Worm (Caenorhabditis elegans) whole organism, late embryonic: ENCODE data around the gene sup-35.
A peak's percentile ranks its signal among the peaks of the same experiment; 100 is the strongest.

Experiments
- C08G9.2 ChIP-seq: sonication (generic microtip); optimal IDR thresholded peaks from 2 replicates; lab custom pipeline; 2016; ENCODE audit warnings: mild to moderate bottlenecking, missing genetic modification characterization, moderate library complexity, missing compliant biosample characterization
- K02D7.2 ChIP-seq: sonication (generic microtip); optimal IDR thresholded peaks from 2 replicates; lab custom pipeline; 2017; ENCODE audit warnings: mild to moderate bottlenecking, missing genetic modification characterization, missing compliant biosample characterization
- K09A11.1 ChIP-seq: sonication (generic microtip); optimal IDR thresholded peaks from 2 replicates; lab custom pipeline; 2017; ENCODE audit warnings: antibody characterized with exemption, mild to moderate bottlenecking, missing genetic modification characterization, missing compliant biosample characterization; ENCODE audit not compliant: insufficient read depth
- T23F11.4 ChIP-seq: fragments of 200-800 bp; sonication (Bioruptor generic); optimal IDR thresholded peaks from 2 replicates; lab custom pipeline; 2018; ENCODE audit warnings: mild to moderate bottlenecking, missing genetic modification characterization, missing compliant biosample characterization
- ahr-1 ChIP-seq: sonication (generic microtip); optimal IDR thresholded peaks from 2 replicates; lab custom pipeline; 2016; ENCODE audit warnings: missing genetic modification characterization, missing compliant biosample characterization
- ceh-14 ChIP-seq: sonication (generic microtip); optimal IDR thresholded peaks from 2 replicates; lab custom pipeline; 2016; ENCODE audit warnings: missing genotype, missing genetic modification characterization, missing compliant biosample characterization
- ceh-18 ChIP-seq: sonication (generic microtip); optimal IDR thresholded peaks from 2 replicates; lab custom pipeline; 2016; ENCODE audit warnings: missing genetic modification characterization, missing compliant biosample characterization
- ceh-19 ChIP-seq: fragments of 200-800 bp; sonication (Bioruptor generic); optimal IDR thresholded peaks from 2 replicates; lab custom pipeline; 2018; ENCODE audit warnings: mild to moderate bottlenecking, missing genetic modification characterization, missing compliant biosample characterization
- ceh-2 ChIP-seq: sonication (generic microtip); optimal IDR thresholded peaks from 2 replicates; lab custom pipeline; 2016; ENCODE audit warnings: missing genotype, missing genetic modification characterization, missing compliant biosample characterization
- ceh-22 ChIP-seq: sonication (generic microtip); optimal IDR thresholded peaks from 2 replicates; lab custom pipeline; 2017; ENCODE audit warnings: missing biosample characterization, missing genetic modification characterization
- ceh-24 ChIP-seq: sonication (generic microtip); optimal IDR thresholded peaks from 2 replicates; lab custom pipeline; 2016; ENCODE audit warnings: mild to moderate bottlenecking, missing genetic modification characterization, missing compliant biosample characterization
- ceh-34 ChIP-seq: sonication (generic microtip); optimal IDR thresholded peaks from 2 replicates; lab custom pipeline; 2016; ENCODE audit warnings: mild to moderate bottlenecking, missing genetic modification characterization, missing compliant biosample characterization
- ceh-48 ChIP-seq: sonication (generic microtip); optimal IDR thresholded peaks from 2 replicates; lab custom pipeline; 2016; ENCODE audit warnings: missing genetic modification characterization, inconsistent platforms, missing compliant biosample characterization
- ceh-6 ChIP-seq: fragments of 200-800 bp; sonication (Bioruptor generic); optimal IDR thresholded peaks from 2 replicates; lab custom pipeline; 2018; ENCODE audit warnings: mild to moderate bottlenecking, missing genetic modification characterization, missing compliant biosample characterization
- che-1 ChIP-seq: sonication (generic microtip); optimal IDR thresholded peaks from 2 replicates; lab custom pipeline; 2016; ENCODE audit warnings: mild to moderate bottlenecking, missing genetic modification characterization, missing compliant biosample characterization
- dmd-4 ChIP-seq: sonication (generic microtip); optimal IDR thresholded peaks from 2 replicates; lab custom pipeline; 2016; ENCODE audit warnings: borderline replicate concordance, missing genetic modification characterization, missing compliant biosample characterization
- dve-1 ChIP-seq: sonication (generic microtip); optimal IDR thresholded peaks from 2 replicates; lab custom pipeline; 2017; ENCODE audit warnings: antibody characterized with exemption, mild to moderate bottlenecking, missing genetic modification characterization, missing compliant biosample characterization
- elt-2 ChIP-seq: sonication (generic microtip); optimal IDR thresholded peaks from 2 replicates; lab custom pipeline; 2016; ENCODE audit warnings: missing genetic modification reagents, missing genetic modification characterization, missing compliant biosample characterization
- eyg-1 ChIP-seq: sonication (generic microtip); optimal IDR thresholded peaks from 2 replicates; lab custom pipeline; 2016; ENCODE audit warnings: missing genotype, missing genetic modification characterization, missing compliant biosample characterization
- fax-1 ChIP-seq: sonication (generic microtip); optimal IDR thresholded peaks from 2 replicates; lab custom pipeline; 2016; ENCODE audit warnings: missing genotype, missing genetic modification characterization, missing compliant biosample characterization
- fkh-10 ChIP-seq: fragments of 150-350 bp; optimal IDR thresholded peaks from 2 replicates; lab custom pipeline; 2014; ENCODE audit warnings: missing biosample characterization, missing genetic modification reagents, missing genetic modification characterization
- fkh-6 ChIP-seq: sonication (generic microtip); optimal IDR thresholded peaks from 2 replicates; lab custom pipeline; 2016; ENCODE audit warnings: missing genetic modification characterization, missing compliant biosample characterization
- gmeb-2 ChIP-seq: sonication (generic microtip); optimal IDR thresholded peaks from 2 replicates; lab custom pipeline; 2016; ENCODE audit warnings: missing genetic modification characterization, inconsistent platforms, missing compliant biosample characterization
- hlh-13 ChIP-seq: fragments of 200-800 bp; sonication (Bioruptor generic); optimal IDR thresholded peaks from 2 replicates; lab custom pipeline; 2018; ENCODE audit warnings: mild to moderate bottlenecking, missing genetic modification characterization, missing compliant biosample characterization
- hlh-6 ChIP-seq: sonication (generic microtip); optimal IDR thresholded peaks from 2 replicates; lab custom pipeline; 2016; ENCODE audit warnings: missing genotype, missing genetic modification characterization, missing compliant biosample characterization
- hlh-8 ChIP-seq: sonication (generic microtip); optimal IDR thresholded peaks from 2 replicates; lab custom pipeline; 2016; ENCODE audit warnings: missing genotype, missing genetic modification characterization, missing compliant biosample characterization
- lim-6 ChIP-seq: sonication (generic microtip); optimal IDR thresholded peaks from 2 replicates; lab custom pipeline; 2016; ENCODE audit warnings: missing genetic modification characterization, missing compliant biosample characterization
- madf-2 ChIP-seq: sonication (generic microtip); optimal IDR thresholded peaks from 2 replicates; lab custom pipeline; 2017; ENCODE audit warnings: missing genetic modification characterization, missing compliant biosample characterization
- mec-3 ChIP-seq: sonication (generic microtip); optimal IDR thresholded peaks from 2 replicates; lab custom pipeline; 2016; ENCODE audit warnings: borderline replicate concordance, missing genetic modification characterization, missing compliant biosample characterization
- nfya-1 ChIP-seq: sonication (generic microtip); optimal IDR thresholded peaks from 2 replicates; lab custom pipeline; 2017; ENCODE audit warnings: missing genetic modification characterization, mild to moderate bottlenecking, missing compliant biosample characterization, antibody characterized with exemption, moderate library complexity
- nhr-11 ChIP-seq: fragments of 150-350 bp; optimal IDR thresholded peaks from 2 replicates; lab custom pipeline; 2014; ENCODE audit warnings: missing biosample characterization, missing genetic modification characterization
- nhr-232 ChIP-seq: sonication (generic microtip); optimal IDR thresholded peaks from 2 replicates; lab custom pipeline; 2016; ENCODE audit warnings: missing genetic modification characterization, missing compliant biosample characterization
- npax-4 ChIP-seq: sonication (generic microtip); optimal IDR thresholded peaks from 2 replicates; lab custom pipeline; 2016; ENCODE audit warnings: missing genetic modification characterization, missing compliant biosample characterization
- pag-3 ChIP-seq: sonication (generic microtip); optimal IDR thresholded peaks from 2 replicates; lab custom pipeline; 2016; ENCODE audit warnings: missing compliant biosample characterization, missing genetic modification characterization, borderline replicate concordance
- pax-1 ChIP-seq: fragments of 150-350 bp; optimal IDR thresholded peaks from 2 replicates; lab custom pipeline; 2014; ENCODE audit warnings: missing biosample characterization, missing genetic modification characterization
- pros-1 ChIP-seq: fragments of 150-350 bp; optimal IDR thresholded peaks from 2 replicates; lab custom pipeline; 2014; ENCODE audit warnings: missing biosample characterization, missing genetic modification reagents, missing genetic modification characterization
- ref-2 ChIP-seq: sonication (generic microtip); optimal IDR thresholded peaks from 2 replicates; lab custom pipeline; 2016; ENCODE audit warnings: missing genetic modification characterization, missing compliant biosample characterization
- sox-4 ChIP-seq: sonication (generic microtip); optimal IDR thresholded peaks from 2 replicates; lab custom pipeline; 2017; ENCODE audit warnings: mild to moderate bottlenecking, missing genetic modification characterization, inconsistent platforms, missing compliant biosample characterization
- syd-9 ChIP-seq: sonication (generic microtip); optimal IDR thresholded peaks from 2 replicates; lab custom pipeline; 2016; ENCODE audit warnings: mild to moderate bottlenecking, missing genetic modification characterization, moderate library complexity, missing compliant biosample characterization
- tbx-2 ChIP-seq: sonication (generic microtip); optimal IDR thresholded peaks from 2 replicates; lab custom pipeline; 2016; ENCODE audit warnings: missing genetic modification characterization, missing compliant biosample characterization
- tbx-7 ChIP-seq: sonication (generic microtip); optimal IDR thresholded peaks from 2 replicates; lab custom pipeline; 2016; ENCODE audit warnings: missing genotype, missing genetic modification characterization, missing compliant biosample characterization
- ttx-3 ChIP-seq: sonication (generic microtip); optimal IDR thresholded peaks from 2 replicates; lab custom pipeline; 2016; ENCODE audit warnings: missing genetic modification reagents, missing genetic modification characterization, missing compliant biosample characterization
- unc-3 ChIP-seq, 2 experiments: fragments of 200-800 bp in 1 of 2; sonication (Bioruptor generic) in 1 of 2; sonication (generic microtip) in 1 of 2; conservative IDR thresholded peaks in 1 of 2; optimal IDR thresholded peaks in 1 of 2; 2 replicates each; pipeline versions ENCODE4 v1.3.6 to Lab custom; 2016 to 2022; ENCODE audit warnings: missing compliant biosample characterization in 2 of 2, missing genetic modification characterization in 2 of 2, missing genetic modification reagents in 1 of 2
- unc-42 ChIP-seq: sonication (generic microtip); optimal IDR thresholded peaks from 2 replicates; lab custom pipeline; 2016; ENCODE audit warnings: missing genotype, missing genetic modification characterization, missing compliant biosample characterization
- unc-86 ChIP-seq: sonication (generic microtip); optimal IDR thresholded peaks from 2 replicates; lab custom pipeline; 2016; ENCODE audit warnings: missing genetic modification characterization, missing compliant biosample characterization

The sup-35 gene

DNA sequence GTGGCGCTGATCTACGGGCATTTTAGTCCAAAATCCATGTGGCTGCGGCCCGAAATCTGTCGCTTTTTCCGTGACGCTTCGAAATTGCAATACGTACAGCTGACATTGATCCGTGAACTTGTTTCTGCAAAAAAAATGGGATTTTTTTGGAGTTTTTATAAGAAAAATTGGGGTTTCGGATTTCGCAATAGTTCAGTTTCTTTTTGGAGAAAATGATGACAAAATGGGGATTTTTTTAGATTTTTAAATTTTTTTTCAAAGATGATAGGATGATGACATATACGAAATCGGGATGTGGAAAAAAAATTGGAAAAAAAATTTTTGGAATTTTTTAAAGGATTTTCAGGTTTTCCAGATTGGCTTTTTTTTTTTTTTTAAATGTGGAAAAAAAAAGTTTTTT is 17.8 kb downstream of the sup-35 start:
- TF ChIP-seq ceh-2 (tag; lab: Kevin White, UChicago) (no peak), madf-2 (tag; lab: Kevin White, UChicago) (no peak), ttx-3 (no peak), unc-3 (GFP tag; conservative IDR thresholded peaks at IDR 0.05; lab: Robert Waterston, UW) (no peak), unc-3 (tag; optimal IDR thresholded peaks at IDR 0.05; lab: Kevin White, UChicago) (no peak), ceh-19 (GFP tag; lab: Kevin White, UChicago) (no peak), unc-86 (tag; lab: Kevin White, UChicago) (no peak)

DNA sequence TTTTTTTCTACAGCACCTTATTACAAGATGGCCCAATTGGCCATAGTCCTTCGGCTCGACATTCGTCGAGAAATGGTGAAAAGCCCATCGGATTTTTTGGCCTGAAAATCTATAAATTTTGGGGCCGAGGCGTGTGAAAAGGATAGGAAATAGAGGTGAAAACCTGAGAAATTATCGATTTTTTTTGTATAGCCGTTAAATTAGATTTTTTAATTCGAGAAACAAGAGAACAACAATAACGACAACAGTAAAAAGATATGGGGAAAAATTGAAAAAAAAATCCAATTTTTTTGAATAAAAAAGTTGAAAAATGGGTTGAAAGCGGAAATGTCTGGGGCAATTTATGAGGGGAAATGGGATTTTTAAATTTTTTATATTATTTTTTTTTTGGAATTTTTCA is 19.2 kb downstream of the sup-35 start, which contains the start of gene hmt-1:
Gene hmt-1 (minus strand): TSS at position 101 of the 400 bp plus-strand sequence.
- TF ChIP-seq dve-1 (tag; lab: Kevin White, UChicago): no peak
- TF ChIP-seq nhr-11: no peak
- TF ChIP-seq ceh-48 (tag; lab: Kevin White, UChicago): no peak
- no peak for TF ChIP-seq ceh-6 (GFP tag; lab: Kevin White, UChicago)
- no peak for TF ChIP-seq tbx-2
- TF ChIP-seq pag-3 (tag; lab: Kevin White, UChicago): no peak
- TF ChIP-seq unc-42 (tag; lab: Kevin White, UChicago): no peak
- no peak for TF ChIP-seq ceh-19 (GFP tag; lab: Kevin White, UChicago)

DNA sequence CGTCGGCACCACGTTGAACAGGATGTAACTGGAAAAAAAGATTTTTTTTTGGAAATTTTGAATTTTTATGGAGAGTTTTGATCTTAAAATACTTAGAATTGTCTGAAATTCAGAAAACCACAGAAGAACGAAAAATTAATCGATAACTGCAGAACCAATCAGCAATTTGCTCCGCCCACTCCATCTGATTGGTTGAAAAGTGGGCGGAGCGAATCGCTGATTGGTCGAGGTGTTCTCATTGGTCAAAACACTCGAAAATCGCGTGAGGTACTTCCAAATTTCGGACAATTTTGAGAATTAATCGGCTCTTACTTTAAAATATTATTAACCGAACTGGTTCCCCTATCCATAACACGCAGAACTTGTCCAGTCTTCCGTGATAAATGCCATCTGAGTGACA is 23.3 kb downstream of the sup-35 start:
- no peak for TF ChIP-seq ceh-14 (tag; lab: Kevin White, UChicago)
- peak; percentile 74 for TF ChIP-seq nfya-1 (tag; lab: Kevin White, UChicago)

DNA sequence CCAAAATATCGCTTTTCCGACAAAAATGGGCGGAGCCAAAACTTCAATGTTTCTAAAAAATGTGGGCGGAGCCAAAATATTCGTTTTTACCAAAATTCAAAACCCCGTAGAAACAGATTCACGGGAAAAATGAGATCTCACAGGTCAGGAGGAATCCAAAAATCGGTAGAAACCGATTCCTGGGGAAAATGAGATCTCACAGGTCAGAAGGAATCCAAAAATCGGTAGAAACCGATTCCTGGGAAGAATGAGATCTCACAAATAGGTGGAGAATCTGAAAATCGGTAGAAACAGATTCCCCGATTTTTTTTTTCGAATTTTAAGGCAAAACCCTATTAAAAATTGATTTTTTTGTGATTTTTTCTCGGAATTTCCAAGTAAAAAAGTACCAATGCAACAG is 25.5 kb downstream of the sup-35 start:
- TF ChIP-seq ceh-24 (tag; lab: Kevin White, UChicago): no peak
- TF ChIP-seq ttx-3: no peak
- TF ChIP-seq syd-9: peak; percentile 43
- TF ChIP-seq gmeb-2 (tag; lab: Kevin White, UChicago): peak; percentile 33
- peak; percentile 77 for TF ChIP-seq hlh-8 (tag; lab: Kevin White, UChicago)
- TF ChIP-seq ceh-19 (GFP tag; lab: Kevin White, UChicago): no peak
- no peak for TF ChIP-seq sox-4 (tag; lab: Kevin White, UChicago)
- no peak for TF ChIP-seq T23F11.4
- TF ChIP-seq C08G9.2: peak; percentile 93
- no peak for TF ChIP-seq ceh-18 (tag; lab: Kevin White, UChicago)
- no peak for TF ChIP-seq ceh-48 (tag; lab: Kevin White, UChicago)
- TF ChIP-seq ref-2 (tag; lab: Kevin White, UChicago): no peak
- peak; percentile 77 for TF ChIP-seq elt-2 (tag; lab: Kevin White, UChicago)
- TF ChIP-seq tbx-7 (tag; lab: Kevin White, UChicago): peak; percentile 91
- no peak for TF ChIP-seq madf-2 (tag; lab: Kevin White, UChicago)
- TF ChIP-seq lim-6 (tag; lab: Kevin White, UChicago): peak; percentile 36
- TF ChIP-seq ceh-22 (tag; lab: Kevin White, UChicago): no peak
- TF ChIP-seq npax-4 (tag; lab: Kevin White, UChicago): peak; percentile 4
- no peak for TF ChIP-seq pros-1 (tag; lab: Kevin White, UChicago)
- no peak for TF ChIP-seq dve-1 (tag; lab: Kevin White, UChicago)
- peak; percentile 71 for TF ChIP-seq mec-3
- no peak for TF ChIP-seq hlh-13
- peak; percentile 51 for TF ChIP-seq hlh-6 (tag; lab: Kevin White, UChicago)
- peak; percentile 49 for TF ChIP-seq ceh-34 (tag; lab: Kevin White, UChicago)
- TF ChIP-seq pax-1: no peak
- TF ChIP-seq nhr-232 (tag; lab: Kevin White, UChicago): no peak
- TF ChIP-seq K02D7.2 (tag; lab: Kevin White, UChicago): no peak
- TF ChIP-seq pag-3 (tag; lab: Kevin White, UChicago): no peak
- peak; percentile 87 for TF ChIP-seq ceh-2 (tag; lab: Kevin White, UChicago)
- TF ChIP-seq che-1 (tag; lab: Kevin White, UChicago): no peak
- TF ChIP-seq tbx-2: peak; percentile 97
- TF ChIP-seq nhr-11: no peak
- TF ChIP-seq eyg-1 (tag; lab: Kevin White, UChicago): no peak
- no peak for TF ChIP-seq fkh-10 (GFP tag; lab: Kevin White, UChicago)
- TF ChIP-seq dmd-4 (tag; lab: Kevin White, UChicago): no peak
- TF ChIP-seq fkh-6 (tag; lab: Kevin White, UChicago): peak; percentile 80
- no peak for TF ChIP-seq K09A11.1
- TF ChIP-seq fax-1: peak; percentile 84
- peak; percentile 59 for TF ChIP-seq ahr-1 (tag; lab: Kevin White, UChicago)
